Worm (Caenorhabditis elegans): ENCODE measurements around the gene C17E7.4.

ce11 chrV:3894661-3895060 lies 2.0 kb downstream of the C17E7.4 start, which contains the start of gene sre-9:
- TF ChIP-seq ref-1 (GFP tag; conservative IDR thresholded peaks at IDR 0.05) (no peak), ztf-23 (GFP tag; IDR thresholded peaks at IDR 0.05) (no peak), tab-1 (GFP tag; IDR thresholded peaks at IDR 0.05) (no peak), cog-1 (tag; optimal IDR thresholded peaks at IDR 0.05) (no peak), ztf-29 (GFP tag; IDR thresholded peaks at IDR 0.05) (no peak), med-1 (GFP tag; optimal IDR thresholded peaks at IDR 0.05; ENCODE audit: insufficient read depth) (no peak), klf-2 (GFP tag; conservative IDR thresholded peaks at IDR 0.05) (no peak)

Measured in whole organism, midembryonic.